Worm (Caenorhabditis elegans) whole organism, young adult: Measurements from ENCODE around the gene F23D12.3.

Experiments
- C06A6.2 ChIP-seq: fragments of 200-800 bp; sonication (Bioruptor generic); conservative IDR thresholded peaks from 2 replicates; pipeline ENCODE4 v1.3.6; 2022; ENCODE audit warnings: missing genetic modification characterization, missing compliant biosample characterization
- F10E7.11 ChIP-seq: sonication (generic microtip); optimal IDR thresholded peaks from 2 replicates; lab custom pipeline; 2017; ENCODE audit warnings: mild to moderate bottlenecking, missing genetic modification characterization, moderate library complexity, missing compliant biosample characterization
- F49E8.2 ChIP-seq: sonication (generic microtip); optimal IDR thresholded peaks from 3 replicates; lab custom pipeline; 2017; ENCODE audit warnings: missing genetic modification characterization, mild to moderate bottlenecking, missing compliant biosample characterization, antibody characterized with exemption, moderate library complexity; ENCODE audit not compliant: insufficient read depth
- F57A8.1 ChIP-seq: fragments of 200-800 bp; sonication (Bioruptor generic); optimal IDR thresholded peaks from 2 replicates; lab custom pipeline; 2018; ENCODE audit warnings: mild to moderate bottlenecking, missing genetic modification characterization, moderate library complexity, missing compliant biosample characterization
- K11D2.4 ChIP-seq: fragments of 200-800 bp; sonication (Bioruptor generic); IDR thresholded peaks from 2 replicates; pipeline ENCODE4 v1.3.6; 2022; ENCODE audit warnings: missing genetic modification reagents, missing genetic modification characterization, missing compliant biosample characterization
- K12H6.12 ChIP-seq: fragments of 200-800 bp; sonication (Bioruptor generic); optimal IDR thresholded peaks from 2 replicates; lab custom pipeline; 2018; ENCODE audit warnings: mild to moderate bottlenecking, missing genetic modification characterization, missing compliant biosample characterization
- Y67H2A.10 ChIP-seq: fragments of 200-800 bp; sonication (Bioruptor generic); conservative IDR thresholded peaks from 2 replicates; pipeline ENCODE4 v1.3.6; 2022; ENCODE audit warnings: missing genetic modification reagents, missing genetic modification characterization, missing compliant biosample characterization
- Y95B8A.8 ChIP-seq: fragments of 200-800 bp; sonication (Bioruptor generic); IDR thresholded peaks from 2 replicates; pipeline ENCODE4 v1.3.6; 2022; ENCODE audit warnings: missing genetic modification reagents, missing genetic modification characterization, missing compliant biosample characterization
- ZK185.1 ChIP-seq: sonication (generic microtip); optimal IDR thresholded peaks from 2 replicates; lab custom pipeline; 2016; ENCODE audit warnings: mild to moderate bottlenecking, missing genetic modification characterization, missing compliant biosample characterization; ENCODE audit not compliant: poor library complexity, severe bottlenecking
- aptf-3 ChIP-seq: fragments of 200-800 bp; sonication (Bioruptor generic); IDR thresholded peaks from 2 replicates; pipeline ENCODE4 v1.3.6; 2022; ENCODE audit warnings: missing genetic modification characterization, missing compliant biosample characterization
- atf-7 ChIP-seq: sonication (generic microtip); optimal IDR thresholded peaks from 2 replicates; lab custom pipeline; 2017; ENCODE audit warnings: mild to moderate bottlenecking, missing genetic modification characterization, missing compliant biosample characterization
- athp-1 ChIP-seq: sonication (generic microtip); optimal IDR thresholded peaks from 2 replicates; lab custom pipeline; 2017; ENCODE audit warnings: mild to moderate bottlenecking, missing genetic modification characterization, missing compliant biosample characterization
- attf-6 ChIP-seq: fragments of 200-800 bp; sonication (Bioruptor generic); IDR thresholded peaks from 2 replicates; pipeline ENCODE4 v1.3.6; 2022; ENCODE audit warnings: missing genetic modification reagents, missing genetic modification characterization, missing compliant biosample characterization
- ccch-3 ChIP-seq: fragments of 200-800 bp; sonication (Bioruptor generic); optimal IDR thresholded peaks from 2 replicates; lab custom pipeline; 2018; ENCODE audit warnings: mild to moderate bottlenecking, missing genetic modification characterization, missing compliant biosample characterization
- cebp-1 ChIP-seq, 2 experiments: fragments of 200-800 bp in 1 of 2; sonication (Bioruptor generic) in 1 of 2; sonication (generic microtip) in 1 of 2; IDR thresholded peaks in 1 of 2; optimal IDR thresholded peaks in 1 of 2; 2 replicates each; pipeline versions ENCODE4 v1.3.6 to Lab custom; 2017 to 2022; ENCODE audit warnings: missing compliant biosample characterization in 2 of 2, missing genetic modification characterization in 2 of 2, mild to moderate bottlenecking in 1 of 2, missing genetic modification reagents in 1 of 2, moderate library complexity in 1 of 2
- cebp-2 ChIP-seq: fragments of 200-800 bp; sonication (Bioruptor generic); IDR thresholded peaks from 2 replicates; pipeline ENCODE4 v1.3.6; 2022; ENCODE audit warnings: missing genetic modification characterization, missing compliant biosample characterization
- ceh-40 ChIP-seq: fragments of 200-800 bp; sonication (Bioruptor generic); IDR thresholded peaks from 2 replicates; pipeline ENCODE4 v1.3.6; 2022; ENCODE audit warnings: missing genetic modification characterization, missing compliant biosample characterization
- ceh-91 ChIP-seq: fragments of 200-800 bp; sonication (Bioruptor generic); IDR thresholded peaks from 2 replicates; pipeline ENCODE4 v1.3.6; 2022; ENCODE audit warnings: missing genetic modification reagents, missing genetic modification characterization, missing compliant biosample characterization
- die-1 ChIP-seq: sonication (generic microtip); optimal IDR thresholded peaks from 2 replicates; lab custom pipeline; 2016; ENCODE audit warnings: missing genotype, mild to moderate bottlenecking, missing genetic modification characterization, missing compliant biosample characterization
- dpff-1 ChIP-seq: sonication (generic microtip); optimal IDR thresholded peaks from 2 replicates; lab custom pipeline; 2017; ENCODE audit warnings: mild to moderate bottlenecking, missing genetic modification characterization, missing compliant biosample characterization
- efl-1 ChIP-seq: fragments of 150-350 bp; optimal IDR thresholded peaks from 2 replicates; lab custom pipeline; 2014; ENCODE audit warnings: missing biosample characterization, missing genetic modification reagents, missing genetic modification characterization
- egl-44 ChIP-seq: fragments of 200-800 bp; sonication (Bioruptor generic); IDR thresholded peaks from 2 replicates; pipeline ENCODE4 v1.3.6; 2022; ENCODE audit warnings: missing genetic modification reagents, missing genetic modification characterization, missing compliant biosample characterization
- gei-17 ChIP-seq: fragments of 200-800 bp; sonication (Bioruptor generic); optimal IDR thresholded peaks from 2 replicates; lab custom pipeline; 2018; ENCODE audit warnings: mild to moderate bottlenecking, missing genetic modification characterization, missing compliant biosample characterization
- him-1 ChIP-seq: sonication (generic microtip); optimal IDR thresholded peaks from 2 replicates; lab custom pipeline; 2016; ENCODE audit warnings: missing genotype, missing genetic modification reagents, missing genetic modification characterization, missing compliant biosample characterization
- hlh-12 ChIP-seq: sonication (generic microtip); optimal IDR thresholded peaks from 2 replicates; lab custom pipeline; 2016; ENCODE audit warnings: missing genetic modification characterization, missing compliant biosample characterization
- hmg-1.2 ChIP-seq: fragments of 200-800 bp; sonication (Bioruptor generic); IDR thresholded peaks from 2 replicates; pipeline ENCODE4 v1.3.6; 2022; ENCODE audit warnings: missing genetic modification reagents, missing genetic modification characterization, missing compliant biosample characterization
- let-607 ChIP-seq, 2 experiments: fragments of 200-800 bp in 1 of 2; sonication (Bioruptor generic) in 1 of 2; sonication (generic microtip) in 1 of 2; optimal IDR thresholded peaks; 2 replicates each; lab custom pipeline; 2016 to 2018; ENCODE audit warnings: mild to moderate bottlenecking in 2 of 2, missing compliant biosample characterization in 2 of 2, missing genetic modification characterization in 2 of 2, moderate library complexity in 2 of 2, missing genotype in 1 of 2
- lin-40 ChIP-seq: sonication (generic microtip); optimal IDR thresholded peaks from 2 replicates; lab custom pipeline; 2016; ENCODE audit warnings: missing genetic modification characterization, mild to moderate bottlenecking, missing compliant biosample characterization, missing genotype, missing genetic modification reagents
- lir-1 ChIP-seq: fragments of 200-800 bp; sonication (Bioruptor generic); conservative IDR thresholded peaks from 2 replicates; pipeline ENCODE4 v1.3.6; 2022; ENCODE audit warnings: missing genetic modification reagents, missing genetic modification characterization, missing compliant biosample characterization
- lsl-1 ChIP-seq: fragments of 200-800 bp; sonication (Bioruptor generic); optimal IDR thresholded peaks from 2 replicates; lab custom pipeline; 2018; ENCODE audit warnings: mild to moderate bottlenecking, missing genetic modification characterization, moderate library complexity, missing compliant biosample characterization
- mcd-1 ChIP-seq: fragments of 200-800 bp; sonication (Bioruptor generic); IDR thresholded peaks from 2 replicates; pipeline ENCODE4 v1.3.6; 2022; ENCODE audit warnings: missing genetic modification reagents, missing genetic modification characterization, missing compliant biosample characterization
- mel-28 ChIP-seq: sonication (generic microtip); optimal IDR thresholded peaks from 2 replicates; lab custom pipeline; 2016; ENCODE audit warnings: borderline replicate concordance, mild to moderate bottlenecking, missing genetic modification characterization, missing compliant biosample characterization
- mxl-1 ChIP-seq: sonication (generic microtip); optimal IDR thresholded peaks from 2 replicates; lab custom pipeline; 2016; ENCODE audit warnings: missing genetic modification characterization, missing compliant biosample characterization
- nfya-1 ChIP-seq: sonication (generic microtip); optimal IDR thresholded peaks from 2 replicates; lab custom pipeline; 2017; ENCODE audit warnings: antibody characterized with exemption, missing compliant biosample characterization, missing genetic modification characterization, borderline replicate concordance; ENCODE audit not compliant: insufficient read depth
- nhr-179 ChIP-seq: sonication (generic microtip); optimal IDR thresholded peaks from 2 replicates; lab custom pipeline; 2016; ENCODE audit warnings: mild to moderate bottlenecking, missing genetic modification characterization, missing compliant biosample characterization
- nhr-90 ChIP-seq: sonication (generic microtip); optimal IDR thresholded peaks from 2 replicates; lab custom pipeline; 2016; ENCODE audit warnings: missing genotype, mild to moderate bottlenecking, missing genetic modification characterization, missing compliant biosample characterization
- pbrm-1 ChIP-seq: fragments of 200-800 bp; sonication (Bioruptor generic); IDR thresholded peaks from 2 replicates; pipeline ENCODE4 v1.3.6; 2022; ENCODE audit warnings: missing genetic modification reagents, missing genetic modification characterization, missing compliant biosample characterization
- pha-4 ChIP-seq: fragments of 150-350 bp; sonication (generic microtip); optimal IDR thresholded peaks from 2 replicates; lab custom pipeline; 2014; ENCODE audit warnings: missing biosample characterization, missing genetic modification reagents, missing genetic modification characterization
- repo-1 ChIP-seq: sonication (generic microtip); optimal IDR thresholded peaks from 2 replicates; lab custom pipeline; 2017; ENCODE audit warnings: mild to moderate bottlenecking, missing genetic modification characterization, missing compliant biosample characterization
- sdz-38 ChIP-seq: sonication (generic microtip); optimal IDR thresholded peaks from 2 replicates; lab custom pipeline; 2016; ENCODE audit warnings: missing genotype, missing genetic modification characterization, missing compliant biosample characterization
- snpc-3.4 ChIP-seq: sonication (generic microtip); optimal IDR thresholded peaks from 2 replicates; lab custom pipeline; 2017; ENCODE audit warnings: missing genetic modification characterization, mild to moderate bottlenecking, missing compliant biosample characterization, antibody characterized with exemption, moderate library complexity, missing genotype, missing genetic modification reagents
- somi-1 ChIP-seq: fragments of 200-800 bp; sonication (Bioruptor generic); optimal IDR thresholded peaks from 2 replicates; lab custom pipeline; 2018; ENCODE audit warnings: mild to moderate bottlenecking, missing genetic modification characterization, missing compliant biosample characterization
- sptf-2 ChIP-seq: fragments of 200-800 bp; sonication (Bioruptor generic); optimal IDR thresholded peaks from 2 replicates; lab custom pipeline; 2018; ENCODE audit warnings: mild to moderate bottlenecking, missing genetic modification characterization, missing compliant biosample characterization
- tbx-9 ChIP-seq: sonication (generic microtip); optimal IDR thresholded peaks from 2 replicates; lab custom pipeline; 2016; ENCODE audit warnings: borderline replicate concordance, missing genetic modification characterization, inconsistent platforms, missing compliant biosample characterization
- tlf-1 ChIP-seq: fragments of 200-800 bp; sonication (Bioruptor generic); optimal IDR thresholded peaks from 2 replicates; lab custom pipeline; 2018; ENCODE audit warnings: mild to moderate bottlenecking, missing genetic modification characterization, missing compliant biosample characterization
- unc-130 ChIP-seq: sonication (generic microtip); optimal IDR thresholded peaks from 2 replicates; lab custom pipeline; 2016; ENCODE audit warnings: missing genetic modification reagents, missing genetic modification characterization, missing compliant biosample characterization
- zim-3 ChIP-seq: sonication (generic microtip); optimal IDR thresholded peaks from 2 replicates; lab custom pipeline; 2017; ENCODE audit warnings: mild to moderate bottlenecking, missing genetic modification characterization, moderate library complexity, missing compliant biosample characterization
- ztf-25 ChIP-seq: fragments of 200-800 bp; sonication (Bioruptor generic); IDR thresholded peaks from 2 replicates; pipeline ENCODE4 v1.3.6; 2022; ENCODE audit warnings: missing genetic modification reagents, missing genetic modification characterization, missing compliant biosample characterization

Gene F23D12.3

ce11 chrX:14480248-14480647 lies 37.8 kb downstream of the F23D12.3 start, which contains the start of gene gfi-3 (continued):
- TF ChIP-seq pbrm-1 (GFP tag; lab: Robert Waterston, UW) (peak; percentile 76), unc-130 (GFP tag; lab: Kevin White, UChicago) (no peak), somi-1 (GFP tag; lab: Kevin White, UChicago) (no peak), lir-1 (GFP tag; lab: Robert Waterston, UW) (no peak), hmg-1.2 (GFP tag; lab: Robert Waterston, UW) (peak; percentile 79), atf-7 (tag; lab: Kevin White, UChicago) (no peak), lin-40 (tag; lab: Kevin White, UChicago) (peak; percentile 84), snpc-3.4 (tag; lab: Kevin White, UChicago) (peak; percentile 2), ztf-25 (GFP tag; lab: Robert Waterston, UW) (no peak), C06A6.2 (GFP tag; lab: Robert Waterston, UW) (0 out of 2 replicates have a peak, but pooled peaks have one; percentile 33), F49E8.2 (tag; lab: Kevin White, UChicago) (no peak), repo-1 (no peak), nhr-90 (tag; lab: Kevin White, UChicago) (no peak), ceh-40 (GFP tag; lab: Robert Waterston, UW) (no peak), dpff-1 (tag; lab: Kevin White, UChicago) (no peak), ceh-91 (GFP tag; lab: Robert Waterston, UW) (no peak), cebp-2 (GFP tag; lab: Robert Waterston, UW) (no peak), egl-44 (GFP tag; lab: Robert Waterston, UW) (no peak), hlh-12 (tag; lab: Kevin White, UChicago) (no peak), tbx-9 (tag; lab: Kevin White, UChicago) (no peak), sptf-2 (no peak), attf-6 (GFP tag; lab: Robert Waterston, UW) (no peak), K11D2.4 (GFP tag; lab: Robert Waterston, UW) (0 out of 2 replicates have a peak, but pooled peaks have one; percentile 19), mel-28 (tag; lab: Kevin White, UChicago) (no peak), ccch-3 (no peak), efl-1 (GFP tag; lab: Kevin White, UChicago) (peak; percentile 20), mcd-1 (GFP tag; lab: Robert Waterston, UW) (peak; percentile 69), lsl-1 (GFP tag; lab: Kevin White, UChicago) (no peak), Y95B8A.8 (GFP tag; lab: Robert Waterston, UW) (no peak), F57A8.1 (no peak), athp-1 (no peak), die-1 (tag; lab: Kevin White, UChicago) (no peak), ZK185.1 (tag; lab: Kevin White, UChicago) (peak; percentile 65), him-1 (tag; lab: Kevin White, UChicago) (no peak), cebp-1 (GFP tag; IDR thresholded peaks at IDR 0.05; lab: Robert Waterston, UW) (peak; percentile 19; the same call in 1 of the 2 replicates), cebp-1 (tag; optimal IDR thresholded peaks at IDR 0.05; lab: Kevin White, UChicago) (peak; percentile 78), gei-17 (GFP tag; lab: Kevin White, UChicago) (peak; percentile 35), let-607 (tag; optimal IDR thresholded peaks at IDR 0.05; lab: Kevin White, UChicago) (peak in 1 of 2 experiments; percentile 11), Y67H2A.10 (GFP tag; lab: Robert Waterston, UW) (no peak), K12H6.12 (tag; lab: Kevin White, UChicago) (peak; percentile 40), tlf-1 (GFP tag; lab: Kevin White, UChicago) (no peak), F10E7.11 (tag; lab: Kevin White, UChicago) (no peak), mxl-1 (tag; lab: Kevin White, UChicago) (no peak), sdz-38 (tag; lab: Kevin White, UChicago) (no peak), nfya-1 (tag; lab: Kevin White, UChicago) (no peak), aptf-3 (GFP tag; lab: Robert Waterston, UW) (no peak), nhr-179 (tag; lab: Kevin White, UChicago) (no peak), pha-4 (tag; lab: Kevin White, UChicago) (no peak), zim-3 (no peak)
